Worm (Caenorhabditis elegans) whole organism, young adult: ENCODE results near the gene mab-10.

Source experiments
- C06A6.2 ChIP-seq: fragments of 200-800 bp; sonication (Bioruptor generic); conservative IDR thresholded peaks from 2 replicates; pipeline ENCODE4 v1.3.6; 2022; ENCODE audit warnings: missing genetic modification characterization, missing compliant biosample characterization
- C17E4.6 ChIP-seq: fragments of 200-800 bp; sonication (Bioruptor generic); IDR thresholded peaks from 2 replicates; pipeline ENCODE4 v1.3.6; 2022; ENCODE audit warnings: missing genetic modification reagents, missing genetic modification characterization, missing compliant biosample characterization
- F33H1.4 ChIP-seq: fragments of 200-800 bp; sonication (Bioruptor generic); IDR thresholded peaks from 2 replicates; pipeline ENCODE4 v1.3.6; 2022; ENCODE audit warnings: missing genetic modification reagents, missing genetic modification characterization, missing compliant biosample characterization
- F49E8.2 ChIP-seq: sonication (generic microtip); optimal IDR thresholded peaks from 3 replicates; lab custom pipeline; 2017; ENCODE audit warnings: missing genetic modification characterization, mild to moderate bottlenecking, missing compliant biosample characterization, antibody characterized with exemption, moderate library complexity; ENCODE audit not compliant: insufficient read depth
- F55B11.4 ChIP-seq: sonication (generic microtip); optimal IDR thresholded peaks from 2 replicates; lab custom pipeline; 2016; ENCODE audit warnings: missing compliant biosample characterization, missing genetic modification characterization, borderline replicate concordance; ENCODE audit not compliant: insufficient read depth
- F57C9.4 ChIP-seq: sonication (generic microtip); optimal IDR thresholded peaks from 2 replicates; lab custom pipeline; 2017; ENCODE audit warnings: mild to moderate bottlenecking, missing genetic modification characterization, missing compliant biosample characterization
- K12H6.12 ChIP-seq: fragments of 200-800 bp; sonication (Bioruptor generic); optimal IDR thresholded peaks from 2 replicates; lab custom pipeline; 2018; ENCODE audit warnings: mild to moderate bottlenecking, missing genetic modification characterization, missing compliant biosample characterization
- Y53G8AR.9 ChIP-seq: fragments of 200-800 bp; sonication (Bioruptor generic); conservative IDR thresholded peaks from 2 replicates; pipeline ENCODE4 v1.3.6; 2022; ENCODE audit warnings: missing genetic modification reagents, missing genetic modification characterization, missing compliant biosample characterization
- Y95B8A.8 ChIP-seq: fragments of 200-800 bp; sonication (Bioruptor generic); IDR thresholded peaks from 2 replicates; pipeline ENCODE4 v1.3.6; 2022; ENCODE audit warnings: missing genetic modification reagents, missing genetic modification characterization, missing compliant biosample characterization
- ZK185.1 ChIP-seq: sonication (generic microtip); optimal IDR thresholded peaks from 2 replicates; lab custom pipeline; 2016; ENCODE audit warnings: mild to moderate bottlenecking, missing genetic modification characterization, missing compliant biosample characterization; ENCODE audit not compliant: poor library complexity, severe bottlenecking
- akir-1 ChIP-seq: fragments of 200-800 bp; sonication (Bioruptor generic); optimal IDR thresholded peaks from 2 replicates; lab custom pipeline; 2018; ENCODE audit warnings: mild to moderate bottlenecking, missing genetic modification characterization, moderate library complexity, missing compliant biosample characterization
- aptf-3 ChIP-seq: fragments of 200-800 bp; sonication (Bioruptor generic); IDR thresholded peaks from 2 replicates; pipeline ENCODE4 v1.3.6; 2022; ENCODE audit warnings: missing genetic modification characterization, missing compliant biosample characterization
- atf-7 ChIP-seq: sonication (generic microtip); optimal IDR thresholded peaks from 2 replicates; lab custom pipeline; 2017; ENCODE audit warnings: mild to moderate bottlenecking, missing genetic modification characterization, missing compliant biosample characterization
- attf-3 ChIP-seq: fragments of 200-800 bp; sonication (Bioruptor generic); conservative IDR thresholded peaks from 2 replicates; pipeline ENCODE4 v1.3.6; 2022; ENCODE audit warnings: missing genetic modification reagents, missing genetic modification characterization, missing compliant biosample characterization
- bed-1 ChIP-seq: fragments of 200-800 bp; sonication (Bioruptor generic); IDR thresholded peaks from 2 replicates; pipeline ENCODE4 v1.3.6; 2022; ENCODE audit warnings: missing genetic modification reagents, missing genetic modification characterization, missing compliant biosample characterization
- bed-2 ChIP-seq: fragments of 200-800 bp; sonication (Bioruptor generic); IDR thresholded peaks from 2 replicates; pipeline ENCODE4 v1.3.6; 2022; ENCODE audit warnings: missing genetic modification reagents, missing genetic modification characterization, missing compliant biosample characterization
- ceh-40 ChIP-seq: fragments of 200-800 bp; sonication (Bioruptor generic); IDR thresholded peaks from 2 replicates; pipeline ENCODE4 v1.3.6; 2022; ENCODE audit warnings: missing genetic modification characterization, missing compliant biosample characterization
- chd-7 ChIP-seq: sonication (generic microtip); optimal IDR thresholded peaks from 2 replicates; lab custom pipeline; 2016; ENCODE audit warnings: mild to moderate bottlenecking, missing genetic modification characterization, moderate library complexity, missing compliant biosample characterization
- dox-1 ChIP-seq: fragments of 200-800 bp; sonication (Bioruptor generic); IDR thresholded peaks from 2 replicates; pipeline ENCODE4 v1.3.6; 2022; ENCODE audit warnings: missing genetic modification reagents, missing genetic modification characterization, missing compliant biosample characterization
- dpl-1 ChIP-seq: fragments of 150-350 bp; optimal IDR thresholded peaks from 2 replicates; lab custom pipeline; 2014; ENCODE audit warnings: missing biosample characterization, missing genetic modification reagents, missing genetic modification characterization
- fkh-3 ChIP-seq: sonication (generic microtip); optimal IDR thresholded peaks from 2 replicates; lab custom pipeline; 2016; ENCODE audit warnings: mild to moderate bottlenecking, missing genetic modification characterization, missing compliant biosample characterization
- him-1 ChIP-seq: sonication (generic microtip); optimal IDR thresholded peaks from 2 replicates; lab custom pipeline; 2016; ENCODE audit warnings: missing genotype, missing genetic modification reagents, missing genetic modification characterization, missing compliant biosample characterization
- hlh-26 ChIP-seq: fragments of 200-800 bp; sonication (Bioruptor generic); conservative IDR thresholded peaks from 2 replicates; pipeline ENCODE4 v1.3.6; 2022; ENCODE audit warnings: missing genetic modification reagents, missing genetic modification characterization, missing compliant biosample characterization
- lag-1 ChIP-seq: fragments of 200-800 bp; sonication (Bioruptor generic); IDR thresholded peaks from 2 replicates; pipeline ENCODE4 v1.3.6; 2022; ENCODE audit warnings: missing genetic modification reagents, missing genetic modification characterization, missing compliant biosample characterization
- lin-40 ChIP-seq: sonication (generic microtip); optimal IDR thresholded peaks from 2 replicates; lab custom pipeline; 2016; ENCODE audit warnings: missing genetic modification characterization, mild to moderate bottlenecking, missing compliant biosample characterization, missing genotype, missing genetic modification reagents
- lsl-1 ChIP-seq: fragments of 200-800 bp; sonication (Bioruptor generic); optimal IDR thresholded peaks from 2 replicates; lab custom pipeline; 2018; ENCODE audit warnings: mild to moderate bottlenecking, missing genetic modification characterization, moderate library complexity, missing compliant biosample characterization
- madf-10 ChIP-seq: sonication (generic microtip); optimal IDR thresholded peaks from 2 replicates; lab custom pipeline; 2016; ENCODE audit warnings: mild to moderate bottlenecking, missing genetic modification characterization, missing compliant biosample characterization
- madf-3 ChIP-seq: fragments of 200-800 bp; sonication (Bioruptor generic); IDR thresholded peaks from 2 replicates; pipeline ENCODE4 v1.3.6; 2022; ENCODE audit warnings: missing genetic modification reagents, missing genetic modification characterization, missing compliant biosample characterization
- madf-6 ChIP-seq: fragments of 200-800 bp; sonication (Bioruptor generic); IDR thresholded peaks from 2 replicates; pipeline ENCODE4 v1.3.6; 2022; ENCODE audit warnings: missing genetic modification reagents, missing genetic modification characterization, missing compliant biosample characterization
- mcd-1 ChIP-seq: fragments of 200-800 bp; sonication (Bioruptor generic); IDR thresholded peaks from 2 replicates; pipeline ENCODE4 v1.3.6; 2022; ENCODE audit warnings: missing genetic modification reagents, missing genetic modification characterization, missing compliant biosample characterization
- mel-28 ChIP-seq: sonication (generic microtip); optimal IDR thresholded peaks from 2 replicates; lab custom pipeline; 2016; ENCODE audit warnings: borderline replicate concordance, mild to moderate bottlenecking, missing genetic modification characterization, missing compliant biosample characterization
- nfya-1 ChIP-seq: sonication (generic microtip); optimal IDR thresholded peaks from 2 replicates; lab custom pipeline; 2017; ENCODE audit warnings: antibody characterized with exemption, missing compliant biosample characterization, missing genetic modification characterization, borderline replicate concordance; ENCODE audit not compliant: insufficient read depth
- nfya-2 ChIP-seq: fragments of 200-800 bp; sonication (Bioruptor generic); IDR thresholded peaks from 2 replicates; pipeline ENCODE4 v1.3.6; 2022; ENCODE audit warnings: missing genetic modification reagents, missing genetic modification characterization, missing compliant biosample characterization
- nfyb-1 ChIP-seq: fragments of 200-800 bp; sonication (Bioruptor generic); IDR thresholded peaks from 2 replicates; pipeline ENCODE4 v1.3.6; 2022; ENCODE audit warnings: missing genetic modification reagents, missing genetic modification characterization, missing compliant biosample characterization
- nhr-120 ChIP-seq: fragments of 200-800 bp; sonication (Bioruptor generic); IDR thresholded peaks from 2 replicates; pipeline ENCODE4 v1.3.6; 2022; ENCODE audit warnings: missing genetic modification characterization, missing compliant biosample characterization
- nhr-179 ChIP-seq: sonication (generic microtip); optimal IDR thresholded peaks from 2 replicates; lab custom pipeline; 2016; ENCODE audit warnings: mild to moderate bottlenecking, missing genetic modification characterization, missing compliant biosample characterization
- nhr-80 ChIP-seq: sonication (generic microtip); optimal IDR thresholded peaks from 2 replicates; lab custom pipeline; 2016; ENCODE audit warnings: missing genetic modification characterization, missing compliant biosample characterization
- rec-8 ChIP-seq, 2 experiments: sonication (generic microtip); optimal IDR thresholded peaks; 2 replicates each; lab custom pipeline; 2016; ENCODE audit warnings: mild to moderate bottlenecking in 2 of 2, missing genetic modification characterization in 2 of 2, missing genetic modification reagents in 2 of 2, missing genotype in 2 of 2, missing biosample characterization in 1 of 2, missing compliant biosample characterization in 1 of 2, moderate library complexity in 1 of 2
- repo-1 ChIP-seq: sonication (generic microtip); optimal IDR thresholded peaks from 2 replicates; lab custom pipeline; 2017; ENCODE audit warnings: mild to moderate bottlenecking, missing genetic modification characterization, missing compliant biosample characterization
- rpc-1 ChIP-seq, 2 experiments: fragments of 150-350 bp in 1 of 2; sonication (generic microtip) in 1 of 2; optimal IDR thresholded peaks; 2 replicates each; lab custom pipeline; 2014 to 2018; ENCODE audit warnings: missing biosample characterization in 1 of 2, missing genetic modification characterization in 1 of 2, missing genetic modification reagents in 1 of 2, missing genotype in 1 of 2
- sdz-38 ChIP-seq: sonication (generic microtip); optimal IDR thresholded peaks from 2 replicates; lab custom pipeline; 2016; ENCODE audit warnings: missing genotype, missing genetic modification characterization, missing compliant biosample characterization
- snpc-1.3 ChIP-seq: sonication (generic microtip); optimal IDR thresholded peaks from 2 replicates; lab custom pipeline; 2017; ENCODE audit warnings: missing genetic modification characterization, mild to moderate bottlenecking, missing compliant biosample characterization, antibody characterized with exemption, moderate library complexity, missing genotype, missing genetic modification reagents; ENCODE audit not compliant: insufficient read depth
- somi-1 ChIP-seq: fragments of 200-800 bp; sonication (Bioruptor generic); optimal IDR thresholded peaks from 2 replicates; lab custom pipeline; 2018; ENCODE audit warnings: mild to moderate bottlenecking, missing genetic modification characterization, missing compliant biosample characterization
- tbp1 ChIP-seq: fragments of 200-800 bp; sonication (Bioruptor generic); optimal IDR thresholded peaks from 2 replicates; lab custom pipeline; 2018; ENCODE audit warnings: mild to moderate bottlenecking, missing genetic modification characterization, missing compliant biosample characterization
- unc-130 ChIP-seq: sonication (generic microtip); optimal IDR thresholded peaks from 2 replicates; lab custom pipeline; 2016; ENCODE audit warnings: missing genetic modification reagents, missing genetic modification characterization, missing compliant biosample characterization
- unc-62 ChIP-seq: fragments of 150-350 bp; optimal IDR thresholded peaks from 2 replicates; lab custom pipeline; 2014; ENCODE audit warnings: missing biosample characterization, missing genetic modification reagents, missing genetic modification characterization
- ztf-28 ChIP-seq: fragments of 200-800 bp; sonication (Bioruptor generic); IDR thresholded peaks from 2 replicates; pipeline ENCODE4 v1.3.6; 2022; ENCODE audit warnings: missing genetic modification reagents, missing genetic modification characterization, missing compliant biosample characterization

Gene mab-10

DNA sequence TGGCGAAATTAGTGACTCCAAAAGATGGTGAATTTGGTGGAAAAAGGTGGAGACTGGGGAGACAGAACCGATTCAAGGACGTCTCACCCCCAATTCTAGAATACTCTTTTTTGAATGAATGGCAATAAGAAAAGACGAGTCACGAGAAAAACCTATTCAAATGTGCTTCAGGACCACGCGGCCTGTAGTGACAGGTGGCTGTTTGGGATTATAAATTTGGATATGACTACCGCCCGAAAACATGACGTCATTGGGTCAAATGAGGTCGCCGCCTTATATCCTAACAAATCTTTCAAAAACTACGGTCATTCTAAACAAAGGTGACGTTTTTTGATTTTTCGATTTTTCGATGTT is 26.1 kb downstream of the mab-10 start:
- TF ChIP-seq bed-1 (GFP tag; lab: Robert Waterston, UW): no peak
- TF ChIP-seq unc-130 (GFP tag; lab: Kevin White, UChicago): no peak
- TF ChIP-seq lsl-1 (GFP tag; lab: Kevin White, UChicago): no peak
- no peak for TF ChIP-seq him-1 (tag; lab: Kevin White, UChicago)
- TF ChIP-seq ztf-28 (GFP tag; lab: Robert Waterston, UW): no peak
- no peak for TF ChIP-seq lin-40 (tag; lab: Kevin White, UChicago)
- TF ChIP-seq chd-7 (tag; lab: Kevin White, UChicago): peak; percentile 34
- TF ChIP-seq C17E4.6 (GFP tag; lab: Robert Waterston, UW): no peak
- TF ChIP-seq F55B11.4 (tag; lab: Kevin White, UChicago): no peak
- TF ChIP-seq unc-62 (GFP tag; lab: Kevin White, UChicago): no peak
- no peak for TF ChIP-seq akir-1
- no peak for TF ChIP-seq snpc-1.3 (tag; lab: Kevin White, UChicago)
- TF ChIP-seq Y53G8AR.9: no peak
- TF ChIP-seq F33H1.4 (GFP tag; lab: Robert Waterston, UW): no peak
- TF ChIP-seq nhr-80: no peak
- TF ChIP-seq nhr-179 (tag; lab: Kevin White, UChicago): no peak
- TF ChIP-seq dox-1 (GFP tag; lab: Robert Waterston, UW): no peak
- TF ChIP-seq lag-1: no peak
- TF ChIP-seq K12H6.12 (tag; lab: Kevin White, UChicago): no peak
- TF ChIP-seq Y95B8A.8 (GFP tag; lab: Robert Waterston, UW): no peak
- no peak for TF ChIP-seq aptf-3 (GFP tag; lab: Robert Waterston, UW)
- no peak for TF ChIP-seq bed-2 (GFP tag; lab: Robert Waterston, UW)
- no peak for TF ChIP-seq ceh-40 (GFP tag; lab: Robert Waterston, UW)
- TF ChIP-seq hlh-26 (GFP tag; lab: Robert Waterston, UW): no peak
- no peak for TF ChIP-seq dpl-1 (GFP tag; lab: Kevin White, UChicago)
- no peak for TF ChIP-seq mcd-1
- TF ChIP-seq repo-1: no peak
- TF ChIP-seq sdz-38 (tag; lab: Kevin White, UChicago): no peak
- peak; percentile 57 for TF ChIP-seq atf-7 (tag; lab: Kevin White, UChicago)
- TF ChIP-seq mel-28 (tag; lab: Kevin White, UChicago): no peak
- 0 out of 2 replicates have a peak, but pooled peaks have one; percentile 15 for TF ChIP-seq nfyb-1 (GFP tag; lab: Robert Waterston, UW)
- no peak for TF ChIP-seq nhr-120 (GFP tag; lab: Robert Waterston, UW)
- no peak for TF ChIP-seq rpc-1 (optimal IDR thresholded peaks at IDR 0.05; lab: Kevin White, UChicago)
- TF ChIP-seq rpc-1 (tag; optimal IDR thresholded peaks at IDR 0.05; lab: Kevin White, UChicago): no peak
- no peak for TF ChIP-seq F49E8.2
- TF ChIP-seq ZK185.1: no peak
- TF ChIP-seq somi-1 (GFP tag; lab: Kevin White, UChicago): no peak
- TF ChIP-seq nfya-1 (tag; lab: Kevin White, UChicago): no peak
- TF ChIP-seq rec-8 (tag; optimal IDR thresholded peaks at IDR 0.05; lab: Kevin White, UChicago): no peak
- TF ChIP-seq fkh-3 (tag; lab: Kevin White, UChicago): no peak
- TF ChIP-seq attf-3 (GFP tag; lab: Robert Waterston, UW): no peak
- peak; percentile 68; the same call in 1 of the 2 replicates for TF ChIP-seq madf-3 (GFP tag; lab: Robert Waterston, UW)
- no peak for TF ChIP-seq tbp1 (GFP tag; lab: Kevin White, UChicago)
- no peak for TF ChIP-seq madf-6 (GFP tag; lab: Robert Waterston, UW)
- no peak for TF ChIP-seq madf-10
- TF ChIP-seq F57C9.4: no peak
- TF ChIP-seq C06A6.2 (GFP tag; lab: Robert Waterston, UW): peak; percentile 37; the same call in 1 of the 2 replicates
- 0 out of 2 replicates have a peak, but pooled peaks have one; percentile 52 for TF ChIP-seq nfya-2 (GFP tag; lab: Robert Waterston, UW)
